Worm (Caenorhabditis elegans) whole organism, early embryonic: ENCODE data around the gene mua-6.

Experiments
- B0310.2 ChIP-seq: sonication (generic microtip); optimal IDR thresholded peaks from 2 replicates; lab custom pipeline; 2016; ENCODE audit warnings: mild to moderate bottlenecking, missing genetic modification characterization, missing compliant biosample characterization
- F13C5.2 ChIP-seq: sonication (generic microtip); optimal IDR thresholded peaks from 2 replicates; lab custom pipeline; 2017; ENCODE audit warnings: mild to moderate bottlenecking, missing genetic modification characterization, inconsistent platforms, missing compliant biosample characterization
- aly-1 ChIP-seq: sonication (generic microtip); optimal IDR thresholded peaks from 2 replicates; lab custom pipeline; 2016; ENCODE audit warnings: missing genetic modification characterization, missing compliant biosample characterization
- ama-1 ChIP-seq: fragments of 150-350 bp; optimal IDR thresholded peaks from 2 replicates; lab custom pipeline; 2014
- ceh-13 ChIP-seq: fragments of 200-800 bp; sonication (Bioruptor generic); optimal IDR thresholded peaks from 2 replicates; lab custom pipeline; 2018; ENCODE audit warnings: mild to moderate bottlenecking, missing genetic modification characterization, missing compliant biosample characterization
- ceh-36 ChIP-seq: sonication (generic microtip); optimal IDR thresholded peaks from 2 replicates; lab custom pipeline; 2016; ENCODE audit warnings: missing genetic modification characterization, inconsistent platforms, missing compliant biosample characterization
- ets-7 ChIP-seq: sonication (generic microtip); optimal IDR thresholded peaks from 2 replicates; lab custom pipeline; 2016; ENCODE audit warnings: missing genotype, missing genetic modification characterization, missing compliant biosample characterization
- flt-1 ChIP-seq: fragments of 200-800 bp; sonication (Bioruptor generic); IDR thresholded peaks from 2 replicates; pipeline ENCODE4 v1.3.6; 2022; ENCODE audit warnings: missing genetic modification characterization, missing compliant biosample characterization
- hmbx-1 ChIP-seq: sonication (generic microtip); optimal IDR thresholded peaks from 2 replicates; lab custom pipeline; 2016; ENCODE audit warnings: mild to moderate bottlenecking, missing genetic modification characterization, missing compliant biosample characterization
- hmg-4 ChIP-seq: fragments of 200-800 bp; sonication (Bioruptor generic); optimal IDR thresholded peaks from 2 replicates; lab custom pipeline; 2018; ENCODE audit warnings: mild to moderate bottlenecking, missing genetic modification characterization, missing compliant biosample characterization
- hnd-1 ChIP-seq: sonication (generic microtip); optimal IDR thresholded peaks from 2 replicates; lab custom pipeline; 2016; ENCODE audit warnings: missing genetic modification characterization, missing compliant biosample characterization
- pes-1 ChIP-seq: fragments of 200-800 bp; sonication (Bioruptor generic); IDR thresholded peaks from 2 replicates; pipeline ENCODE4 v1.3.6; 2022; ENCODE audit warnings: missing genetic modification reagents, missing genetic modification characterization, missing compliant biosample characterization
- scrt-1 ChIP-seq: fragments of 200-800 bp; sonication (Bioruptor generic); IDR thresholded peaks from 2 replicates; pipeline ENCODE4 v1.3.6; 2022; ENCODE audit warnings: missing genetic modification characterization, missing compliant biosample characterization
- sea-1 ChIP-seq: fragments of 200-800 bp; sonication (Bioruptor generic); conservative IDR thresholded peaks from 2 replicates; pipeline ENCODE4 v1.3.6; 2022; ENCODE audit warnings: missing genetic modification characterization, missing compliant biosample characterization
- tbx-11 ChIP-seq: fragments of 200-800 bp; sonication (Bioruptor generic); IDR thresholded peaks from 2 replicates; pipeline ENCODE4 v1.3.6; 2022; ENCODE audit warnings: missing genetic modification characterization, missing compliant biosample characterization
- tbx-37 ChIP-seq: fragments of 200-800 bp; sonication (Bioruptor generic); conservative IDR thresholded peaks from 2 replicates; pipeline ENCODE4 v1.3.6; 2022; ENCODE audit warnings: missing genetic modification reagents, missing genetic modification characterization, missing compliant biosample characterization
- tra-4 ChIP-seq: sonication (generic microtip); optimal IDR thresholded peaks from 2 replicates; lab custom pipeline; 2017; ENCODE audit warnings: missing genetic modification characterization, missing compliant biosample characterization

mua-6 gene

ce11 chrX:16271147-16271546 lies 5.7 kb upstream of the mua-6 start:
- TF ChIP-seq tbx-11 (GFP tag; lab: Robert Waterston, UW) (peak; percentile 66; the same call in 1 of the 2 replicates), scrt-1 (no peak), pes-1 (GFP tag; lab: Robert Waterston, UW) (peak; percentile 71), F13C5.2 (tag; lab: Kevin White, UChicago) (no peak), aly-1 (tag; lab: Kevin White, UChicago) (no peak), flt-1 (GFP tag; lab: Robert Waterston, UW) (0 out of 2 replicates have a peak, but pooled peaks have one; percentile 55), ets-7 (no peak), B0310.2 (tag; lab: Kevin White, UChicago) (no peak), hnd-1 (tag; lab: Kevin White, UChicago) (peak; percentile 34), tbx-37 (peak; percentile 38; the same call in 1 of the 2 replicates), ama-1 (lab: Kevin White, UChicago) (no peak), tra-4 (tag; lab: Kevin White, UChicago) (no peak), hmg-4 (GFP tag; lab: Kevin White, UChicago) (no peak), hmbx-1 (tag; lab: Kevin White, UChicago) (no peak), sea-1 (GFP tag; lab: Robert Waterston, UW) (no peak), ceh-36 (no peak), ceh-13 (GFP tag; lab: Kevin White, UChicago) (no peak)

ce11 chrX:16269969-16270368 lies 4.5 kb upstream of the mua-6 start, which contains the start of gene ifa-3:
Gene ifa-3, minus strand, starts transcription at chrX:16270069.
- no peak for TF ChIP-seq sea-1 (GFP tag; lab: Robert Waterston, UW)
- TF ChIP-seq F13C5.2 (tag; lab: Kevin White, UChicago): no peak
- TF ChIP-seq tbx-37: no peak
- no peak for TF ChIP-seq tra-4 (tag; lab: Kevin White, UChicago)
- TF ChIP-seq hmbx-1 (tag; lab: Kevin White, UChicago): no peak

ce11 chrX:16263287-16263686 lies 2.2 kb downstream of the mua-6 start:
- TF ChIP-seq ceh-13 (GFP tag; lab: Kevin White, UChicago) (no peak), ama-1 (lab: Kevin White, UChicago) (no peak), ets-7 (no peak), aly-1 (tag; lab: Kevin White, UChicago) (no peak), flt-1 (GFP tag; lab: Robert Waterston, UW) (no peak), tbx-37 (no peak), scrt-1 (no peak), pes-1 (GFP tag; lab: Robert Waterston, UW) (no peak), tbx-11 (GFP tag; lab: Robert Waterston, UW) (no peak), B0310.2 (tag; lab: Kevin White, UChicago) (no peak), hmbx-1 (tag; lab: Kevin White, UChicago) (no peak), hmg-4 (GFP tag; lab: Kevin White, UChicago) (no peak), F13C5.2 (tag; lab: Kevin White, UChicago) (no peak), hnd-1 (tag; lab: Kevin White, UChicago) (no peak), sea-1 (GFP tag; lab: Robert Waterston, UW) (no peak), ceh-36 (no peak), tra-4 (tag; lab: Kevin White, UChicago) (no peak)

ce11 chrX:16261993-16262392 lies 3.5 kb downstream of the mua-6 start, which contains the start of gene sgk-1:
Gene sgk-1, minus strand, starts transcription at chrX:16262122.
- TF ChIP-seq aly-1 (tag; lab: Kevin White, UChicago): no peak
- no peak for TF ChIP-seq scrt-1
- TF ChIP-seq sea-1 (GFP tag; lab: Robert Waterston, UW): no peak
- TF ChIP-seq flt-1 (GFP tag; lab: Robert Waterston, UW): no peak
- TF ChIP-seq tra-4 (tag; lab: Kevin White, UChicago): no peak
- no peak for TF ChIP-seq ceh-13 (GFP tag; lab: Kevin White, UChicago)
- TF ChIP-seq B0310.2 (tag; lab: Kevin White, UChicago): no peak
- no peak for TF ChIP-seq ceh-36
- no peak for TF ChIP-seq hnd-1 (tag; lab: Kevin White, UChicago)
- no peak for TF ChIP-seq hmbx-1 (tag; lab: Kevin White, UChicago)
- no peak for TF ChIP-seq tbx-11 (GFP tag; lab: Robert Waterston, UW)
- TF ChIP-seq pes-1 (GFP tag; lab: Robert Waterston, UW): no peak
- TF ChIP-seq hmg-4 (GFP tag; lab: Kevin White, UChicago): no peak

ce11 chrX:16260077-16260476 lies 5.4 kb downstream of the mua-6 start:
- TF ChIP-seq hmg-4 (GFP tag; lab: Kevin White, UChicago) (no peak), aly-1 (tag; lab: Kevin White, UChicago) (no peak), scrt-1 (no peak), ceh-36 (no peak), flt-1 (GFP tag; lab: Robert Waterston, UW) (no peak), pes-1 (GFP tag; lab: Robert Waterston, UW) (no peak), B0310.2 (tag; lab: Kevin White, UChicago) (no peak), tbx-11 (GFP tag; lab: Robert Waterston, UW) (no peak), ama-1 (lab: Kevin White, UChicago) (no peak), ets-7 (no peak)

ce11 chrX:16258503-16258902 lies 7.0 kb downstream of the mua-6 start:
- TF ChIP-seq aly-1 (tag; lab: Kevin White, UChicago): no peak
- no peak for TF ChIP-seq B0310.2 (tag; lab: Kevin White, UChicago)
- TF ChIP-seq flt-1 (GFP tag; lab: Robert Waterston, UW): no peak
- no peak for TF ChIP-seq ama-1 (lab: Kevin White, UChicago)
- TF ChIP-seq ets-7: no peak
- TF ChIP-seq tra-4 (tag; lab: Kevin White, UChicago): no peak
- no peak for TF ChIP-seq tbx-37
- TF ChIP-seq hnd-1 (tag; lab: Kevin White, UChicago): no peak
- TF ChIP-seq hmg-4 (GFP tag; lab: Kevin White, UChicago): no peak

- TF ChIP-seq hmg-4 (GFP tag; lab: Kevin White, UChicago) (no peak), F13C5.2 (tag; lab: Kevin White, UChicago) (no peak), B0310.2 (tag; lab: Kevin White, UChicago) (no peak), ama-1 (lab: Kevin White, UChicago) (no peak), hnd-1 (tag; lab: Kevin White, UChicago) (no peak), ets-7 (no peak), flt-1 (GFP tag; lab: Robert Waterston, UW) (no peak), aly-1 (tag; lab: Kevin White, UChicago) (no peak), tra-4 (tag; lab: Kevin White, UChicago) (no peak), ceh-36 (no peak), tbx-37 (no peak), ceh-13 (GFP tag; lab: Kevin White, UChicago) (no peak), tbx-11 (GFP tag; lab: Robert Waterston, UW) (no peak), pes-1 (GFP tag; lab: Robert Waterston, UW) (no peak)
Observed at ce11 chrX:16250679-16251078, 14.8 kb downstream of the mua-6 start, which contains the start of gene W10G6.6. Gene W10G6.6, minus strand, starts transcription at chrX:16250779.
